Worm (Caenorhabditis elegans): ENCODE results near the gene str-149.

- TF ChIP-seq him-1 (tag; optimal IDR thresholded peaks at IDR 0.05) (no peak), W03F9.2 (tag; optimal IDR thresholded peaks at IDR 0.05) (no peak), dao-5 (tag; optimal IDR thresholded peaks at IDR 0.05) (no peak)
Measured at ce11 chrV:16610094-16610493, 36.8 kb downstream of the str-149 start.
